Fruit fly (Drosophila melanogaster) whole organism, wandering third instar larva: ENCODE results near the gene CG14441.

Source experiments
- Abd-B ChIP-seq: fragments of >200 bp; optimal IDR thresholded peaks from 2 replicates; lab custom pipeline; 2017; ENCODE audit warnings: missing biosample characterization, missing genetic modification characterization
- CG32264 ChIP-seq: fragments of 200-800 bp; sonication (Bioruptor generic); optimal IDR thresholded peaks from 2 replicates; lab custom pipeline; 2016; ENCODE audit warnings: missing biosample characterization, missing genetic modification characterization
- CG9705 ChIP-seq: fragments of 200-800 bp; sonication (Bioruptor generic); optimal IDR thresholded peaks from 2 replicates; lab custom pipeline; 2018; ENCODE audit warnings: missing biosample characterization, mild to moderate bottlenecking, missing genetic modification characterization
- CrebA ChIP-seq: fragments of 200-800 bp; sonication (Bioruptor generic); optimal IDR thresholded peaks from 2 replicates; lab custom pipeline; 2016; ENCODE audit warnings: missing biosample characterization, mild to moderate bottlenecking, missing genetic modification characterization, borderline replicate concordance
- Dif ChIP-seq: fragments of 200-275, 200-300 bp; sonication (Bioruptor generic); optimal IDR thresholded peaks from 2 replicates; lab custom pipeline; 2018; ENCODE audit warnings: missing biosample characterization, missing genetic modification characterization; ENCODE audit not compliant: partially characterized antibody
- GATAd ChIP-seq: sonication (Bioruptor generic); optimal IDR thresholded peaks from 2 replicates; lab custom pipeline; 2016; ENCODE audit warnings: missing biosample characterization, missing genetic modification characterization
- HLH106 ChIP-seq: fragments of 200-800 bp; optimal IDR thresholded peaks from 3 replicates; lab custom pipeline; 2019; ENCODE audit warnings: missing biosample characterization, mild to moderate bottlenecking, missing genetic modification characterization, moderate library complexity
- Hnf4 ChIP-seq: fragments of 200-800 bp; sonication (Bioruptor generic); optimal IDR thresholded peaks from 2 replicates; lab custom pipeline; 2016; ENCODE audit warnings: missing biosample characterization, mild to moderate bottlenecking, missing genetic modification characterization
- Hr83 ChIP-seq: fragments of 200-300 bp; sonication (Bioruptor generic); optimal IDR thresholded peaks from 2 replicates; lab custom pipeline; 2016; ENCODE audit warnings: missing biosample characterization, mild to moderate bottlenecking, missing genetic modification characterization, moderate library complexity; ENCODE audit not compliant: poor library complexity, severe bottlenecking
- Jra ChIP-seq: sonication (Bioruptor generic); optimal IDR thresholded peaks from 2 replicates; lab custom pipeline; 2016; ENCODE audit warnings: missing biosample characterization, missing genetic modification characterization
- Mio ChIP-seq: sonication (Bioruptor generic); optimal IDR thresholded peaks from 2 replicates; lab custom pipeline; 2016; ENCODE audit warnings: missing biosample characterization, missing genetic modification characterization
- N ChIP-seq: fragments of >200 bp; optimal IDR thresholded peaks from 2 replicates; lab custom pipeline; 2018; ENCODE audit warnings: missing biosample characterization, missing external identifiers, missing genetic modification characterization
- OdsH ChIP-seq: fragments of 200-800 bp; sonication (Bioruptor generic); optimal IDR thresholded peaks from 2 replicates; lab custom pipeline; 2016; ENCODE audit warnings: missing biosample characterization, mild to moderate bottlenecking, missing genetic modification characterization
- Rel ChIP-seq, 2 experiments: fragments of 200-800 bp; sonication (Bioruptor generic) in 1 of 2; optimal IDR thresholded peaks; 2 replicates in 1 of 2; 3 replicates in 1 of 2; lab custom pipeline; 2016 to 2019; ENCODE audit warnings: mild to moderate bottlenecking in 2 of 2, missing biosample characterization in 2 of 2, missing genetic modification characterization in 2 of 2, moderate library complexity in 1 of 2
- Sp1 ChIP-seq: fragments of 200-800 bp; sonication (Bioruptor generic); optimal IDR thresholded peaks from 3 replicates; lab custom pipeline; 2019; ENCODE audit warnings: missing biosample characterization, mild to moderate bottlenecking, missing genetic modification characterization, moderate library complexity
- Vsx2 ChIP-seq: fragments of 200-300, 225-300 bp; sonication (Bioruptor generic); optimal IDR thresholded peaks from 2 replicates; lab custom pipeline; 2018; ENCODE audit warnings: missing biosample characterization, missing genetic modification characterization; ENCODE audit not compliant: partially characterized antibody
- br ChIP-seq: fragments of 200-800 bp; sonication (Bioruptor generic); optimal IDR thresholded peaks from 2 replicates; lab custom pipeline; 2016; ENCODE audit warnings: missing biosample characterization, missing genetic modification characterization
- brk ChIP-seq: fragments of 200-800 bp; sonication (Bioruptor generic); optimal IDR thresholded peaks from 2 replicates; lab custom pipeline; 2016; ENCODE audit warnings: missing biosample characterization, mild to moderate bottlenecking, missing genetic modification characterization
- dl ChIP-seq, 2 experiments: fragments of 175-275, 200-275 bp in 1 of 2; fragments of 200-275 bp in 1 of 2; sonication (Bioruptor generic); optimal IDR thresholded peaks; lab custom pipeline; 2018; ENCODE audit warnings: mild to moderate bottlenecking in 2 of 2, missing biosample characterization in 2 of 2, missing genetic modification characterization in 2 of 2, moderate library complexity in 2 of 2; ENCODE audit not compliant: partially characterized antibody in 2 of 2, insufficient read depth in 1 of 2
- dmrt93B ChIP-seq: fragments of 200-800 bp; sonication (Bioruptor generic); optimal IDR thresholded peaks from 2 replicates; lab custom pipeline; 2018; ENCODE audit warnings: missing biosample characterization, mild to moderate bottlenecking, missing genetic modification characterization
- dsf ChIP-seq: sonication (Bioruptor generic); optimal IDR thresholded peaks from 2 replicates; lab custom pipeline; 2016; ENCODE audit warnings: missing biosample characterization, missing genetic modification characterization, borderline replicate concordance
- ey ChIP-seq: fragments of 200-800 bp; sonication (Bioruptor generic); optimal IDR thresholded peaks from 2 replicates; lab custom pipeline; 2016; ENCODE audit warnings: missing biosample characterization, missing genetic modification characterization
- foxo ChIP-seq, 2 experiments: fragments of 200-800 bp; sonication (Bioruptor generic); optimal IDR thresholded peaks; 2 replicates in 1 of 2; 3 replicates in 1 of 2; lab custom pipeline; 2016 to 2017; ENCODE audit warnings: missing biosample characterization in 2 of 2, missing genetic modification characterization in 2 of 2
- fru ChIP-seq: fragments of 200-800 bp; sonication (Bioruptor generic); optimal IDR thresholded peaks from 3 replicates; lab custom pipeline; 2016; ENCODE audit warnings: missing biosample characterization, mild to moderate bottlenecking, missing genetic modification characterization
- h ChIP-seq: fragments of 200-800 bp; sonication (Bioruptor generic); optimal IDR thresholded peaks from 3 replicates; lab custom pipeline; 2016; ENCODE audit warnings: missing biosample characterization, mild to moderate bottlenecking, missing genetic modification characterization
- lola ChIP-seq: fragments of >200 bp; optimal IDR thresholded peaks from 2 replicates; lab custom pipeline; 2017; ENCODE audit warnings: missing biosample characterization, missing genetic modification characterization
- pan ChIP-seq: fragments of >200 bp; optimal IDR thresholded peaks from 2 replicates; lab custom pipeline; 2017
- psq ChIP-seq: fragments of 200-800 bp; sonication (Bioruptor generic); optimal IDR thresholded peaks from 3 replicates; lab custom pipeline; 2017; ENCODE audit warnings: missing biosample characterization, mild to moderate bottlenecking, missing genetic modification characterization, moderate library complexity
- rgr ChIP-seq: fragments of 200-800 bp; sonication (Bioruptor generic); optimal IDR thresholded peaks from 3 replicates; lab custom pipeline; 2016; ENCODE audit warnings: missing biosample characterization, mild to moderate bottlenecking, missing genetic modification characterization
- sage ChIP-seq: fragments of 200-800 bp; sonication (Bioruptor generic); optimal IDR thresholded peaks from 2 replicates; lab custom pipeline; 2016; ENCODE audit warnings: missing biosample characterization, mild to moderate bottlenecking, missing genetic modification characterization
- sv ChIP-seq: fragments of 200-800 bp; sonication (Bioruptor generic); optimal IDR thresholded peaks from 3 replicates; lab custom pipeline; 2016; ENCODE audit warnings: missing biosample characterization, missing genetic modification characterization
- tai ChIP-seq: sonication (Bioruptor generic); optimal IDR thresholded peaks from 2 replicates; lab custom pipeline; 2016; ENCODE audit warnings: missing biosample characterization, missing genetic modification characterization
- usp ChIP-seq: fragments of >200 bp; optimal IDR thresholded peaks from 2 replicates; lab custom pipeline; 2017; ENCODE audit warnings: missing biosample characterization, missing genetic modification characterization
- woc ChIP-seq: sonication (Bioruptor generic); optimal IDR thresholded peaks from 2 replicates; lab custom pipeline; 2016; ENCODE audit warnings: missing biosample characterization, mild to moderate bottlenecking, missing genetic modification characterization

CG14441 gene

DNA sequence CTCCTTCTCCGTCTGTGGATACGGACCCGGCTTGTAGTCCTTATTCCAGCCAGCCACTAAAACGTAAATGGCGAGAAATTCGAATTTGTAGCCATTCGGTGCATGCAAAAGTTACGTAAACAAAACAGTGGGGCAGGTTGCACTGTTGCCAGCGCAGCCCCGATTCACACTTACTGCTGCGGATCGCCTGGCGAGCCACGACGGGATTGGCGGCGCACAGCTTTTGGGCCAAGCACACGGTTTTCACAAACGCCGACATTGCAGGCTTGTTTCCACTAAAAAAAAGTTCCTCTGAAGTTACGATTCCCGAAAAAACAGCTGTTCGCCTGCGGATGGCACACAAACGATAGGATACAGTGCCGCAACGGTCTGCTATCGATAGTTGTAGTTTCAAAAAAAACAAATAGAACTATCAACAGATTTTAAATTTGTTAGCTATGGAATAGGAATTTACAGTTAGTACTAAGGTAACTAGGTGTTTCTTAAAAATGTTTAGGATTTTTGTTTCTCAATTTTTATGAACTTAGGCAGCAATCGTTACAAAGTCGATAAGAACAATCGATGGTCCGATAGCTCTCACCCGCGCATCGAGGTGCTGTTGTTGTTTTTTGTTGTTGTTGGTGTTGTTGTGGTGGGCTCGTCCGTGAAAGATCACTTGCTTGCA lies 21.4 kb upstream of the CG14441 start, which contains the start of gene Fum1 (continued):
- TF ChIP-seq usp (GFP tag; lab: Kevin White, UChicago) (no peak), dmrt93B (GFP tag; lab: Kevin White, UChicago) (no peak)

DNA sequence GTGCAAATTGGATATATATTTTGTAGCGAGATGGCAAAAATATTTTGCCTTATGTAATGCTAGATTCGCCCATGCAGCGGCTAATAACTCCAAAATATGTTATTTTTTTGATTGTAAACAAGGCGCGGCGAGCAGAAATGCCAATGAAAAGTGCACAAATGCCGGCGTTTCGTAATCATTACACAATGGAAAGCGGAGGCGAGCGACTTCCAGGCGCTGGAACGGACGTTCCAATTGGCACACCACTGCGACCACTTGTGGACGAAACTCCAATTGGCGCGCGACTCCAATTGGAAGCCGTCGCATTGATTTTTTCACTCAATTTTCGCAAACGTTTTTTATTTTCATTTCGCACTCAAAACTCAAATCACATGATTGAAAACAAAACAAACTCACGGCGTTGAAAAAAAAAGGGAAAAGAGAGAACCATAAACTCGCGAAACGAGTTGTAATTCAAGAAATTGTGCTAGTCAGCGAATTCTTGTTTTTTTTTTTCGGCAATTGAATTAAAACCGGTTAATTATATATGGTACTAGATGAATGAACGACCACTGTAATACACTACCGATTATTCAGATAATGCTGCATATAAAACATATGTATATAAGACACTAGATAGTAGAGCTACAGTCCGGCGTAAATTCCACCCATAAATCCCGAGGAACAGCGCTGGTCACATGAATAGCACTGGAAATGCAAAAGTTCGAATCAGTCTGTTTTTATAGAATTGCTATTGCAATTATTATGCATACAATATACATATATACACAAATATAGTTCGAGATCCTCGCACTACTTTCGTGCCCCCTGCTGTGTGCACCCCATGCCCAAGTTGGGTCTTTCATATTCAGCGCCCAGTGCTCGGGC lies 20.4 kb upstream of the CG14441 start, which contains the start of gene ND-ASHI:
Gene ND-ASHI, minus strand, starts transcription at position 484 of the 867 bp plus-strand sequence.
- TF ChIP-seq rgr (GFP tag; lab: Kevin White, UChicago) (peak; percentile 96), sv (GFP tag; lab: Kevin White, UChicago) (peak; percentile 94), dmrt93B (GFP tag; lab: Kevin White, UChicago) (peak; percentile 94), CrebA (GFP tag; lab: Kevin White, UChicago) (no peak), h (GFP tag; lab: Kevin White, UChicago) (peak; percentile 96), usp (GFP tag; lab: Kevin White, UChicago) (no peak), psq (GFP tag; lab: Kevin White, UChicago) (peak; percentile 91), pan (lab: Kevin White, UChicago) (no peak), Dif (GFP tag; lab: Kevin White, UChicago) (no peak), Rel (GFP tag; optimal IDR thresholded peaks at IDR 0.05; lab: Kevin White, UChicago) (peak; percentile 89), Rel (tag; optimal IDR thresholded peaks at IDR 0.05; lab: Kevin White, UChicago) (no peak), foxo (GFP tag; optimal IDR thresholded peaks at IDR 0.05; lab: Kevin White, UChicago) (peak; percentile 68 to 97), sage (GFP tag; lab: Kevin White, UChicago) (peak; percentile 90), Jra (GFP tag; lab: Kevin White, UChicago) (peak; percentile 90), brk (GFP tag; lab: Kevin White, UChicago) (no peak), lola (GFP tag; lab: Kevin White, UChicago) (no peak), Mio (GFP tag; lab: Kevin White, UChicago) (peak; percentile 67), N (GFP tag; lab: Kevin White, UChicago) (no peak), Abd-B (GFP tag; lab: Kevin White, UChicago) (no peak), fru (peak; percentile 95), ey (GFP tag; lab: Kevin White, UChicago) (peak; percentile 95), dsf (GFP tag; lab: Kevin White, UChicago) (peak; percentile 78), woc (GFP tag; lab: Kevin White, UChicago) (peak; percentile 94), CG32264 (GFP tag; lab: Kevin White, UChicago) (peak; percentile 85), Hnf4 (GFP tag; lab: Kevin White, UChicago) (no peak), Vsx2 (GFP tag; lab: Kevin White, UChicago) (no peak), CG9705 (GFP tag; lab: Kevin White, UChicago) (peak; percentile 93), dl (GFP tag; optimal IDR thresholded peaks at IDR 0.05; lab: Kevin White, UChicago; ENCODE audit: insufficient read depth in 1 of 2, partially characterized antibody in 2 of 2) (no peak), Hr83 (peak; percentile 89), GATAd (GFP tag; lab: Kevin White, UChicago) (peak; percentile 73), Sp1 (GFP tag; lab: Kevin White, UChicago) (peak; percentile 96), HLH106 (tag; lab: Kevin White, UChicago) (peak; percentile 94), br (peak; percentile 95), OdsH (GFP tag; lab: Kevin White, UChicago) (peak; percentile 93), tai (GFP tag; lab: Kevin White, UChicago) (no peak)

DNA sequence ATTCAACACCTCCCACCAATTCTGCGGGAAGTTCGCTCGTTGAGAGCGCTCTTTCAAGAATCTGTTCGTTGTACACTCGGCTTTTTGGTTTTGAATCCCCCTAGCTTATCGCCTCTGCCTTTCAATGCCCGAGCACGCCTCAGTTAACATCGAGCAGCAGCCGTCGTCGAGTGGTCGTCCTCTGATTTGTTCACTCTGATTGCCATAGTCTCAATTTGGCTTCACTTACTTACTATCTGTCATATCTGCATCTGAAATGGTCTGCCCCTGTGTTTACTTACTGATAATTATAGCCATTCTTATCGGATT lies 19.9 kb upstream of the CG14441 start:
- TF ChIP-seq Rel (GFP tag; optimal IDR thresholded peaks at IDR 0.05; lab: Kevin White, UChicago) = no peak
- TF ChIP-seq Rel (tag; optimal IDR thresholded peaks at IDR 0.05; lab: Kevin White, UChicago) = peak; percentile 84
- TF ChIP-seq usp (GFP tag; lab: Kevin White, UChicago) = no peak
- no peak for TF ChIP-seq sage (GFP tag; lab: Kevin White, UChicago)
- no peak for TF ChIP-seq psq (GFP tag; lab: Kevin White, UChicago)
